Worm (Caenorhabditis elegans) whole organism, L1 larva: Measurements from ENCODE around the gene mdt-11.

ENCODE experiments used
- ces-1 ChIP-seq: fragments of 150-350 bp; optimal IDR thresholded peaks from 2 replicates; lab custom pipeline; 2014; ENCODE audit warnings: missing biosample characterization, missing genetic modification reagents, missing genetic modification characterization
- fkh-10 ChIP-seq: sonication (generic microtip); optimal IDR thresholded peaks from 2 replicates; lab custom pipeline; 2017; ENCODE audit warnings: missing biosample characterization, missing genetic modification reagents, missing genetic modification characterization
- lin-13 ChIP-seq: fragments of 150-350 bp; optimal IDR thresholded peaks from 2 replicates; lab custom pipeline; 2014; ENCODE audit warnings: missing biosample characterization, missing genetic modification reagents, missing genetic modification characterization
- lin-39 ChIP-seq: fragments of 150-350 bp; optimal IDR thresholded peaks from 2 replicates; lab custom pipeline; 2014; ENCODE audit warnings: missing biosample characterization, missing genetic modification reagents, missing genetic modification characterization
- unc-62 ChIP-seq: fragments of 150-350 bp; optimal IDR thresholded peaks from 2 replicates; lab custom pipeline; 2014; ENCODE audit warnings: missing biosample characterization, missing genetic modification reagents, missing genetic modification characterization
- unc-86 ChIP-seq: sonication (generic microtip); optimal IDR thresholded peaks from 2 replicates; lab custom pipeline; 2016; ENCODE audit warnings: missing genetic modification characterization, missing compliant biosample characterization
- vab-15 ChIP-seq: sonication (generic microtip); optimal IDR thresholded peaks from 2 replicates; lab custom pipeline; 2017; ENCODE audit warnings: missing genotype, mild to moderate bottlenecking, missing genetic modification characterization, missing compliant biosample characterization

DNA sequence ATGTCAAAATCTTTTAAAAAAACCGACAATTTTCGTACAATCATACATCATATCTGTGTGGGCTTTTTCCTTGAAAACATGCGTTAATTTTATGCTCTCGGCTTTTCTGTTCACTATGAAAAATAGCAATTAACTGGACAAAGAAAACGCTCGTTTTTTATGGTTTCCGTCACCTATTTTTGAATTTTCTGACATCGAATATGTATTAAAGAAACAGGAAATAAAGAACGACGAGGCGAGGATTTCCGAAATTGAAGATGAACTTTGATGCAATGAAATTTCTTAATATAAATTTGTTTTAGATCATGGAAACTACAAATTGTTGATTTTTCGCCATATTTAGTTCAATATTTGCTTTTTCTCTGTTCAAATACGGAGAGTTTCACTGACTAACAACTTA, 37.1 kb upstream of the mdt-11 start:
- no peak for TF ChIP-seq vab-15 (tag; lab: Kevin White, UChicago)
- TF ChIP-seq ces-1 = no peak
- TF ChIP-seq lin-13 (GFP tag; lab: Kevin White, UChicago) = no peak
- no peak for TF ChIP-seq lin-39 (tag; lab: Kevin White, UChicago)
- TF ChIP-seq unc-86 (tag; lab: Kevin White, UChicago) = no peak
- no peak for TF ChIP-seq unc-62
- TF ChIP-seq fkh-10 (GFP tag; lab: Kevin White, UChicago) = no peak
